Worm (Caenorhabditis elegans) whole organism, early embryonic: ENCODE measurements around the gene Y50D4C.6.
A peak's percentile ranks its signal among the peaks of the same experiment; 100 is the strongest.

Experiments used
- B0310.2 ChIP-seq: sonication (generic microtip); optimal IDR thresholded peaks from 2 replicates; lab custom pipeline; 2016; ENCODE audit warnings: mild to moderate bottlenecking, missing genetic modification characterization, missing compliant biosample characterization
- F13C5.2 ChIP-seq: sonication (generic microtip); optimal IDR thresholded peaks from 2 replicates; lab custom pipeline; 2017; ENCODE audit warnings: mild to moderate bottlenecking, missing genetic modification characterization, inconsistent platforms, missing compliant biosample characterization
- aly-1 ChIP-seq: sonication (generic microtip); optimal IDR thresholded peaks from 2 replicates; lab custom pipeline; 2016; ENCODE audit warnings: missing genetic modification characterization, missing compliant biosample characterization
- ama-1 ChIP-seq: fragments of 150-350 bp; optimal IDR thresholded peaks from 2 replicates; lab custom pipeline; 2014
- ceh-13 ChIP-seq: fragments of 200-800 bp; sonication (Bioruptor generic); optimal IDR thresholded peaks from 2 replicates; lab custom pipeline; 2018; ENCODE audit warnings: mild to moderate bottlenecking, missing genetic modification characterization, missing compliant biosample characterization
- ceh-36 ChIP-seq: sonication (generic microtip); optimal IDR thresholded peaks from 2 replicates; lab custom pipeline; 2016; ENCODE audit warnings: missing genetic modification characterization, inconsistent platforms, missing compliant biosample characterization
- ets-7 ChIP-seq: sonication (generic microtip); optimal IDR thresholded peaks from 2 replicates; lab custom pipeline; 2016; ENCODE audit warnings: missing genotype, missing genetic modification characterization, missing compliant biosample characterization
- flt-1 ChIP-seq: fragments of 200-800 bp; sonication (Bioruptor generic); IDR thresholded peaks from 2 replicates; pipeline ENCODE4 v1.3.6; 2022; ENCODE audit warnings: missing genetic modification characterization, missing compliant biosample characterization
- hmbx-1 ChIP-seq: sonication (generic microtip); optimal IDR thresholded peaks from 2 replicates; lab custom pipeline; 2016; ENCODE audit warnings: mild to moderate bottlenecking, missing genetic modification characterization, missing compliant biosample characterization
- hmg-4 ChIP-seq: fragments of 200-800 bp; sonication (Bioruptor generic); optimal IDR thresholded peaks from 2 replicates; lab custom pipeline; 2018; ENCODE audit warnings: mild to moderate bottlenecking, missing genetic modification characterization, missing compliant biosample characterization
- hnd-1 ChIP-seq: sonication (generic microtip); optimal IDR thresholded peaks from 2 replicates; lab custom pipeline; 2016; ENCODE audit warnings: missing genetic modification characterization, missing compliant biosample characterization
- pes-1 ChIP-seq: fragments of 200-800 bp; sonication (Bioruptor generic); IDR thresholded peaks from 2 replicates; pipeline ENCODE4 v1.3.6; 2022; ENCODE audit warnings: missing genetic modification reagents, missing genetic modification characterization, missing compliant biosample characterization
- scrt-1 ChIP-seq: fragments of 200-800 bp; sonication (Bioruptor generic); IDR thresholded peaks from 2 replicates; pipeline ENCODE4 v1.3.6; 2022; ENCODE audit warnings: missing genetic modification characterization, missing compliant biosample characterization
- sea-1 ChIP-seq: fragments of 200-800 bp; sonication (Bioruptor generic); conservative IDR thresholded peaks from 2 replicates; pipeline ENCODE4 v1.3.6; 2022; ENCODE audit warnings: missing genetic modification characterization, missing compliant biosample characterization
- tbx-11 ChIP-seq: fragments of 200-800 bp; sonication (Bioruptor generic); IDR thresholded peaks from 2 replicates; pipeline ENCODE4 v1.3.6; 2022; ENCODE audit warnings: missing genetic modification characterization, missing compliant biosample characterization
- tbx-37 ChIP-seq: fragments of 200-800 bp; sonication (Bioruptor generic); conservative IDR thresholded peaks from 2 replicates; pipeline ENCODE4 v1.3.6; 2022; ENCODE audit warnings: missing genetic modification reagents, missing genetic modification characterization, missing compliant biosample characterization
- tra-4 ChIP-seq: sonication (generic microtip); optimal IDR thresholded peaks from 2 replicates; lab custom pipeline; 2017; ENCODE audit warnings: missing genetic modification characterization, missing compliant biosample characterization

Y50D4C.6 gene

ce11 chrV:949760-950159 is at the start of gene Y50D4C.6:
Gene Y50D4C.6 (minus strand): TSS chrV:949860.
- TF ChIP-seq ceh-36 (tag; lab: Kevin White, UChicago) (no peak), tra-4 (no peak), scrt-1 (GFP tag; lab: Robert Waterston, UW) (no peak), hmbx-1 (tag; lab: Kevin White, UChicago) (no peak), hnd-1 (tag; lab: Kevin White, UChicago) (no peak), sea-1 (GFP tag; lab: Robert Waterston, UW) (no peak), tbx-11 (no peak), aly-1 (tag; lab: Kevin White, UChicago) (no peak), hmg-4 (GFP tag; lab: Kevin White, UChicago) (no peak), ets-7 (tag; lab: Kevin White, UChicago) (no peak), F13C5.2 (tag; lab: Kevin White, UChicago) (no peak), ama-1 (no peak), ceh-13 (no peak)

- TF ChIP-seq tbx-11 (no peak), tbx-37 (GFP tag; lab: Robert Waterston, UW) (no peak), hmg-4 (GFP tag; lab: Kevin White, UChicago) (no peak), ama-1 (no peak), flt-1 (no peak), ceh-36 (tag; lab: Kevin White, UChicago) (no peak), scrt-1 (GFP tag; lab: Robert Waterston, UW) (no peak), ceh-13 (no peak), pes-1 (GFP tag; lab: Robert Waterston, UW) (no peak), B0310.2 (tag; lab: Kevin White, UChicago) (no peak), hmbx-1 (tag; lab: Kevin White, UChicago) (no peak), ets-7 (tag; lab: Kevin White, UChicago) (no peak), F13C5.2 (tag; lab: Kevin White, UChicago) (no peak), sea-1 (GFP tag; lab: Robert Waterston, UW) (no peak), tra-4 (no peak), hnd-1 (tag; lab: Kevin White, UChicago) (no peak), aly-1 (tag; lab: Kevin White, UChicago) (no peak)
These were observed 46.0 kb upstream of the Y50D4C.6 start for ce11 chrV:995635-996034.

ce11 chrV:990300-990699 is 40.6 kb upstream of the Y50D4C.6 start:
- TF ChIP-seq ceh-36 (tag; lab: Kevin White, UChicago): no peak
- 0 out of 2 replicates have a peak, but pooled peaks have one; percentile 14 for TF ChIP-seq scrt-1 (GFP tag; lab: Robert Waterston, UW)
- no peak for TF ChIP-seq hnd-1 (tag; lab: Kevin White, UChicago)

- TF ChIP-seq ama-1: no peak
- no peak for TF ChIP-seq tbx-11
- no peak for TF ChIP-seq ets-7 (tag; lab: Kevin White, UChicago)
- no peak for TF ChIP-seq scrt-1 (GFP tag; lab: Robert Waterston, UW)
- TF ChIP-seq hmg-4 (GFP tag; lab: Kevin White, UChicago): no peak
- no peak for TF ChIP-seq tra-4
These were observed 33.5 kb upstream of the Y50D4C.6 start for ce11 chrV:983120-983519.

- TF ChIP-seq ceh-13: no peak
- no peak for TF ChIP-seq scrt-1 (GFP tag; lab: Robert Waterston, UW)
- TF ChIP-seq ets-7 (tag; lab: Kevin White, UChicago): no peak
- no peak for TF ChIP-seq hnd-1 (tag; lab: Kevin White, UChicago)
- TF ChIP-seq sea-1 (GFP tag; lab: Robert Waterston, UW): no peak
These were observed 32.7 kb upstream of the Y50D4C.6 start, which contains the start of the genes Y50D4C.12 and unc-34 for ce11 chrV:982281-982756. Gene Y50D4C.12 (plus strand): TSS chrV:982581. Gene unc-34 (plus strand): TSS chrV:982706.

ce11 chrV:979698-980097 is 30.0 kb upstream of the Y50D4C.6 start:
- TF ChIP-seq ama-1: no peak
- TF ChIP-seq hmbx-1 (tag; lab: Kevin White, UChicago): no peak
- TF ChIP-seq F13C5.2 (tag; lab: Kevin White, UChicago): no peak
- no peak for TF ChIP-seq tra-4
- no peak for TF ChIP-seq pes-1 (GFP tag; lab: Robert Waterston, UW)
- no peak for TF ChIP-seq tbx-37 (GFP tag; lab: Robert Waterston, UW)
- no peak for TF ChIP-seq ets-7 (tag; lab: Kevin White, UChicago)
- no peak for TF ChIP-seq ceh-36 (tag; lab: Kevin White, UChicago)
- TF ChIP-seq tbx-11: no peak
- TF ChIP-seq flt-1: no peak
- TF ChIP-seq B0310.2 (tag; lab: Kevin White, UChicago): no peak
- no peak for TF ChIP-seq scrt-1 (GFP tag; lab: Robert Waterston, UW)
- no peak for TF ChIP-seq sea-1 (GFP tag; lab: Robert Waterston, UW)

- TF ChIP-seq ama-1 (no peak), ceh-36 (tag; lab: Kevin White, UChicago) (no peak), pes-1 (GFP tag; lab: Robert Waterston, UW) (no peak), tbx-11 (no peak), scrt-1 (GFP tag; lab: Robert Waterston, UW) (no peak), hnd-1 (tag; lab: Kevin White, UChicago) (no peak), flt-1 (no peak), tra-4 (no peak), hmbx-1 (tag; lab: Kevin White, UChicago) (no peak), B0310.2 (tag; lab: Kevin White, UChicago) (no peak), hmg-4 (GFP tag; lab: Kevin White, UChicago) (no peak), ceh-13 (no peak), sea-1 (GFP tag; lab: Robert Waterston, UW) (no peak), aly-1 (tag; lab: Kevin White, UChicago) (no peak), F13C5.2 (tag; lab: Kevin White, UChicago) (no peak), tbx-37 (GFP tag; lab: Robert Waterston, UW) (no peak), ets-7 (tag; lab: Kevin White, UChicago) (no peak)
These were observed 29.0 kb upstream of the Y50D4C.6 start for ce11 chrV:978617-979016.

- no peak for TF ChIP-seq F13C5.2 (tag; lab: Kevin White, UChicago)
- TF ChIP-seq ceh-13: no peak
- no peak for TF ChIP-seq sea-1 (GFP tag; lab: Robert Waterston, UW)
- no peak for TF ChIP-seq scrt-1 (GFP tag; lab: Robert Waterston, UW)
- no peak for TF ChIP-seq ceh-36 (tag; lab: Kevin White, UChicago)
- TF ChIP-seq ets-7 (tag; lab: Kevin White, UChicago): no peak
- no peak for TF ChIP-seq hmg-4 (GFP tag; lab: Kevin White, UChicago)
- no peak for TF ChIP-seq hnd-1 (tag; lab: Kevin White, UChicago)
- TF ChIP-seq tra-4: no peak
- no peak for TF ChIP-seq tbx-37 (GFP tag; lab: Robert Waterston, UW)
These were observed 28.2 kb upstream of the Y50D4C.6 start for ce11 chrV:977853-978252.
